Worm (Caenorhabditis elegans) whole organism, early embryonic: ENCODE data around the gene F55G11.8.

Experiments used
- B0310.2 ChIP-seq: sonication (generic microtip); optimal IDR thresholded peaks from 2 replicates; lab custom pipeline; 2016; ENCODE audit warnings: mild to moderate bottlenecking, missing genetic modification characterization, missing compliant biosample characterization
- F13C5.2 ChIP-seq: sonication (generic microtip); optimal IDR thresholded peaks from 2 replicates; lab custom pipeline; 2017; ENCODE audit warnings: mild to moderate bottlenecking, missing genetic modification characterization, inconsistent platforms, missing compliant biosample characterization
- aly-1 ChIP-seq: sonication (generic microtip); optimal IDR thresholded peaks from 2 replicates; lab custom pipeline; 2016; ENCODE audit warnings: missing genetic modification characterization, missing compliant biosample characterization
- ama-1 ChIP-seq: fragments of 150-350 bp; optimal IDR thresholded peaks from 2 replicates; lab custom pipeline; 2014
- ceh-13 ChIP-seq: fragments of 200-800 bp; sonication (Bioruptor generic); optimal IDR thresholded peaks from 2 replicates; lab custom pipeline; 2018; ENCODE audit warnings: mild to moderate bottlenecking, missing genetic modification characterization, missing compliant biosample characterization
- ceh-36 ChIP-seq: sonication (generic microtip); optimal IDR thresholded peaks from 2 replicates; lab custom pipeline; 2016; ENCODE audit warnings: missing genetic modification characterization, inconsistent platforms, missing compliant biosample characterization
- ets-7 ChIP-seq: sonication (generic microtip); optimal IDR thresholded peaks from 2 replicates; lab custom pipeline; 2016; ENCODE audit warnings: missing genotype, missing genetic modification characterization, missing compliant biosample characterization
- flt-1 ChIP-seq: fragments of 200-800 bp; sonication (Bioruptor generic); IDR thresholded peaks from 2 replicates; pipeline ENCODE4 v1.3.6; 2022; ENCODE audit warnings: missing genetic modification characterization, missing compliant biosample characterization
- hmbx-1 ChIP-seq: sonication (generic microtip); optimal IDR thresholded peaks from 2 replicates; lab custom pipeline; 2016; ENCODE audit warnings: mild to moderate bottlenecking, missing genetic modification characterization, missing compliant biosample characterization
- hmg-4 ChIP-seq: fragments of 200-800 bp; sonication (Bioruptor generic); optimal IDR thresholded peaks from 2 replicates; lab custom pipeline; 2018; ENCODE audit warnings: mild to moderate bottlenecking, missing genetic modification characterization, missing compliant biosample characterization
- hnd-1 ChIP-seq: sonication (generic microtip); optimal IDR thresholded peaks from 2 replicates; lab custom pipeline; 2016; ENCODE audit warnings: missing genetic modification characterization, missing compliant biosample characterization
- pes-1 ChIP-seq: fragments of 200-800 bp; sonication (Bioruptor generic); IDR thresholded peaks from 2 replicates; pipeline ENCODE4 v1.3.6; 2022; ENCODE audit warnings: missing genetic modification reagents, missing genetic modification characterization, missing compliant biosample characterization
- scrt-1 ChIP-seq: fragments of 200-800 bp; sonication (Bioruptor generic); IDR thresholded peaks from 2 replicates; pipeline ENCODE4 v1.3.6; 2022; ENCODE audit warnings: missing genetic modification characterization, missing compliant biosample characterization
- sea-1 ChIP-seq: fragments of 200-800 bp; sonication (Bioruptor generic); conservative IDR thresholded peaks from 2 replicates; pipeline ENCODE4 v1.3.6; 2022; ENCODE audit warnings: missing genetic modification characterization, missing compliant biosample characterization
- tbx-11 ChIP-seq: fragments of 200-800 bp; sonication (Bioruptor generic); IDR thresholded peaks from 2 replicates; pipeline ENCODE4 v1.3.6; 2022; ENCODE audit warnings: missing genetic modification characterization, missing compliant biosample characterization
- tbx-37 ChIP-seq: fragments of 200-800 bp; sonication (Bioruptor generic); conservative IDR thresholded peaks from 2 replicates; pipeline ENCODE4 v1.3.6; 2022; ENCODE audit warnings: missing genetic modification reagents, missing genetic modification characterization, missing compliant biosample characterization
- tra-4 ChIP-seq: sonication (generic microtip); optimal IDR thresholded peaks from 2 replicates; lab custom pipeline; 2017; ENCODE audit warnings: missing genetic modification characterization, missing compliant biosample characterization

The F55G11.8 gene

ce11 chrIV:12962564-12962963, at the start of gene F55G11.8:
TSS of gene F55G11.8 (plus strand) at chrIV:12962808.
- no peak for TF ChIP-seq ama-1 (lab: Kevin White, UChicago)

ce11 chrIV:12914532-12915019, 48.0 kb upstream of the F55G11.8 start, which contains the start of gene irg-6:
TSS of gene irg-6 (minus strand) at chrIV:12914969.
- TF ChIP-seq B0310.2 (tag; lab: Kevin White, UChicago) = no peak
- TF ChIP-seq F13C5.2 (tag; lab: Kevin White, UChicago) = no peak
- no peak for TF ChIP-seq ceh-36 (tag; lab: Kevin White, UChicago)
- no peak for TF ChIP-seq ceh-13 (GFP tag; lab: Kevin White, UChicago)
- TF ChIP-seq hmbx-1 (tag; lab: Kevin White, UChicago) = no peak
- no peak for TF ChIP-seq aly-1

ce11 chrIV:12915479-12915878, 47.1 kb upstream of the F55G11.8 start, which contains the start of gene srz-15:
TSS of gene srz-15 (plus strand) at chrIV:12915779.
- TF ChIP-seq tra-4 = no peak
- no peak for TF ChIP-seq hnd-1 (tag; lab: Kevin White, UChicago)
- no peak for TF ChIP-seq ama-1 (lab: Kevin White, UChicago)
- TF ChIP-seq ceh-36 (tag; lab: Kevin White, UChicago) = no peak

DNA sequence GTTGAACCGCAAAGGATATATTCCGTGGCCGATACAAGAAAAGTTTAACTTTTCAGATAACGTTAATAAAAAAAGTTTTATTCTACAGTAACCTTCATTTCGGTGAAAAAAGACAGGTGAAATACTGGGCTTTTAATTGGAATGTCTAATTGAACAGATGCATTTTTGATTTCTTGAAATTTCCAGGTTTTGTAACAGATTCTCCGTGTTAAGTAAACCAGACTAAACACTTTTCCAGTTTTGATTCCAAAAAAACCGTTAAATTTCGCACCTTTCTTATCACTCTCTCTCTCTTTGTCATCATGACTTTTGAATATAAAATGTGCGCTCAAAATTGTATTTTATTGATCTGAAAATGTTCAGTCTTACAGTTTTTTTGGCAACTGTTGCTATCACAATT, 44.4 kb upstream of the F55G11.8 start, which contains the start of gene C32H11.3:
TSS of gene C32H11.3 (plus strand) at position 301 of the 400 bp plus-strand sequence.
- TF ChIP-seq tra-4 (no peak), hnd-1 (tag; lab: Kevin White, UChicago) (no peak), ceh-13 (GFP tag; lab: Kevin White, UChicago) (no peak), pes-1 (GFP tag; lab: Robert Waterston, UW) (no peak), ama-1 (lab: Kevin White, UChicago) (no peak)

ce11 chrIV:12920553-12920952, 42.1 kb upstream of the F55G11.8 start:
- TF ChIP-seq sea-1 (GFP tag; lab: Robert Waterston, UW) (no peak), flt-1 (GFP tag; lab: Robert Waterston, UW) (no peak), F13C5.2 (tag; lab: Kevin White, UChicago) (no peak), ets-7 (tag; lab: Kevin White, UChicago) (no peak), ama-1 (lab: Kevin White, UChicago) (no peak), pes-1 (GFP tag; lab: Robert Waterston, UW) (no peak), scrt-1 (GFP tag; lab: Robert Waterston, UW) (no peak), ceh-13 (GFP tag; lab: Kevin White, UChicago) (no peak), aly-1 (no peak), hnd-1 (tag; lab: Kevin White, UChicago) (no peak), hmbx-1 (tag; lab: Kevin White, UChicago) (no peak), B0310.2 (tag; lab: Kevin White, UChicago) (no peak), tra-4 (no peak), tbx-37 (GFP tag; lab: Robert Waterston, UW) (no peak), tbx-11 (no peak), hmg-4 (no peak), ceh-36 (tag; lab: Kevin White, UChicago) (no peak)

- TF ChIP-seq ceh-13 (GFP tag; lab: Kevin White, UChicago) (no peak), ceh-36 (tag; lab: Kevin White, UChicago) (no peak), B0310.2 (tag; lab: Kevin White, UChicago) (no peak), hmg-4 (no peak), hmbx-1 (tag; lab: Kevin White, UChicago) (no peak), tbx-37 (GFP tag; lab: Robert Waterston, UW) (no peak), pes-1 (GFP tag; lab: Robert Waterston, UW) (no peak), tbx-11 (no peak), sea-1 (GFP tag; lab: Robert Waterston, UW) (no peak), F13C5.2 (tag; lab: Kevin White, UChicago) (no peak), flt-1 (GFP tag; lab: Robert Waterston, UW) (no peak), hnd-1 (tag; lab: Kevin White, UChicago) (no peak), scrt-1 (GFP tag; lab: Robert Waterston, UW) (no peak), ets-7 (tag; lab: Kevin White, UChicago) (no peak), ama-1 (lab: Kevin White, UChicago) (no peak)
Observed at ce11 chrIV:12921027-12921426, 41.6 kb upstream of the F55G11.8 start, which contains the start of gene C32H11.4. TSS of gene C32H11.4 (plus strand) at chrIV:12921264.

DNA sequence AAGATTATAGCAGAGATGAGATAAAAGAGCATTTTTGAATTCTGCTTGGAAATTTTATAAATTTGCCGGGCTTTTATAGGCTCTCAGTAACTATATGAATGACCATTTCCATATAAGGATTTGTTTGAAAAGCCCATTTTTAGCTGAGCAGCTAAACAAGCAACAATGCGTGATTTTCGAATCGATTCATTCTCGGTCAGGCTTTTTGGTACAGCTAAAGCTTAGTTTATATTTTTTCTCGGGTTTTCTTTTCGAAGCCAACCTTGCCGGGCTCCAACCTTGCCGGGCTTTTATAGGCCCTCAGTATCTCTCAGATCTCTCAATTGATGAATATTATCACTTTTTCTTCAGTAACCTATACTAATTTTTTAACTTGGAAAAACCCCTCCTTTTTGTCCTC, 38.3 kb upstream of the F55G11.8 start, which contains the start of gene srlf-4:
TSS of gene srlf-4 (minus strand) at position 101 of the 400 bp plus-strand sequence.
- TF ChIP-seq ceh-36 (tag; lab: Kevin White, UChicago) (no peak), flt-1 (GFP tag; lab: Robert Waterston, UW) (no peak), tbx-37 (GFP tag; lab: Robert Waterston, UW) (no peak), ets-7 (tag; lab: Kevin White, UChicago) (no peak), aly-1 (no peak), hmbx-1 (tag; lab: Kevin White, UChicago) (no peak), tra-4 (no peak), F13C5.2 (tag; lab: Kevin White, UChicago) (no peak), tbx-11 (no peak), sea-1 (GFP tag; lab: Robert Waterston, UW) (no peak), hmg-4 (no peak), scrt-1 (GFP tag; lab: Robert Waterston, UW) (no peak), B0310.2 (tag; lab: Kevin White, UChicago) (no peak), ama-1 (lab: Kevin White, UChicago) (no peak), hnd-1 (tag; lab: Kevin White, UChicago) (no peak)

DNA sequence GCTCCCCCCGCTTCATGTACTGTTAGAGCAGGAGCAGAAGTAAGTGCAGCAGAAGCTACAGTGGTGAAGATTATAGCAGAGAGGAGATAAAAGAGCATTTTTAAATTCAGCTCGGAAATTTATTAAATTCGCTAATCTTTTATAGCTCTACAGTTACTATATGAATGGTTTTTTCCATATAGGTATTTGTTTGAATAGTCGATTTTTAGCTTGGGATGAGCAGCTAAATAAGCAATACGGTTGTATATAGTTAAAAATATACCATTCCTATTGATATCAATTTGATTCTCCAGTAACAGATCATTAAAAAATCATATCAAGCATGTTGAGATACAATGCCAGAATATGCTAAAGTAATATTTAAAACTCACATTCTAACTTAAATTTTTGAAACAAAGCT, 36.0 kb upstream of the F55G11.8 start, which contains the start of gene srlf-5:
TSS of gene srlf-5 (minus strand) at position 101 of the 400 bp plus-strand sequence.
- no peak for TF ChIP-seq aly-1
- no peak for TF ChIP-seq ets-7 (tag; lab: Kevin White, UChicago)
- no peak for TF ChIP-seq tra-4
- TF ChIP-seq tbx-37 (GFP tag; lab: Robert Waterston, UW) = no peak
- no peak for TF ChIP-seq hmbx-1 (tag; lab: Kevin White, UChicago)
